Worm (Caenorhabditis elegans) whole organism, L3 larva: ENCODE data around the gene T21H3.1.

Experiments
- ceh-9 ChIP-seq: sonication (generic microtip); optimal IDR thresholded peaks from 2 replicates; lab custom pipeline; 2018; ENCODE audit warnings: missing biosample characterization, missing genetic modification characterization
- elt-1 ChIP-seq: fragments of 150-350 bp; optimal IDR thresholded peaks from 2 replicates; lab custom pipeline; 2014; ENCODE audit warnings: missing biosample characterization, missing genetic modification characterization
- elt-3 ChIP-seq, 3 experiments: fragments of 150-350 bp in 1 of 3; sonication (generic microtip) in 2 of 3; optimal IDR thresholded peaks; 2 replicates in 2 of 3; 4 replicates in 1 of 3; lab custom pipeline; 2014 to 2017; ENCODE audit warnings: missing biosample characterization in 3 of 3, missing genetic modification characterization in 3 of 3
- nhr-11 ChIP-seq: fragments of 150-350 bp; optimal IDR thresholded peaks from 2 replicates; lab custom pipeline; 2014; ENCODE audit warnings: missing biosample characterization, missing genetic modification characterization
- nhr-12 ChIP-seq: fragments of 150-350 bp; optimal IDR thresholded peaks from 2 replicates; lab custom pipeline; 2014; ENCODE audit warnings: missing biosample characterization, missing genetic modification characterization
- nhr-237 ChIP-seq: fragments of 150-350 bp; optimal IDR thresholded peaks from 2 replicates; lab custom pipeline; 2014; ENCODE audit warnings: missing biosample characterization, missing genetic modification characterization
- nhr-43 ChIP-seq: sonication (generic microtip); optimal IDR thresholded peaks from 2 replicates; lab custom pipeline; 2016; ENCODE audit warnings: mild to moderate bottlenecking, missing genetic modification characterization, missing compliant biosample characterization; ENCODE audit not compliant: poor library complexity, severe bottlenecking
- pqm-1 ChIP-seq: fragments of 150-350 bp; optimal IDR thresholded peaks from 2 replicates; lab custom pipeline; 2017; ENCODE audit warnings: missing biosample characterization, missing genetic modification characterization, inconsistent platforms
- sea-2 ChIP-seq: fragments of 150-350 bp; sonication (generic microtip); optimal IDR thresholded peaks from 4 replicates; lab custom pipeline; 2014; ENCODE audit warnings: missing biosample characterization, missing genetic modification reagents, missing genetic modification characterization
- skn-1 ChIP-seq: fragments of 150-350 bp; optimal IDR thresholded peaks from 2 replicates; lab custom pipeline; 2014; ENCODE audit warnings: missing biosample characterization, missing genetic modification characterization
- tbx-2 ChIP-seq: sonication (generic microtip); optimal IDR thresholded peaks from 2 replicates; lab custom pipeline; 2016; ENCODE audit warnings: mild to moderate bottlenecking, missing genetic modification characterization, missing compliant biosample characterization
- unc-62 ChIP-seq: fragments of 150-350 bp; sonication (generic microtip); optimal IDR thresholded peaks from 4 replicates; lab custom pipeline; 2014; ENCODE audit warnings: missing biosample characterization, missing genetic modification reagents, missing genetic modification characterization
- zag-1 ChIP-seq: fragments of 150-350 bp; optimal IDR thresholded peaks from 2 replicates; lab custom pipeline; 2014; ENCODE audit warnings: missing biosample characterization, missing genetic modification characterization

DNA sequence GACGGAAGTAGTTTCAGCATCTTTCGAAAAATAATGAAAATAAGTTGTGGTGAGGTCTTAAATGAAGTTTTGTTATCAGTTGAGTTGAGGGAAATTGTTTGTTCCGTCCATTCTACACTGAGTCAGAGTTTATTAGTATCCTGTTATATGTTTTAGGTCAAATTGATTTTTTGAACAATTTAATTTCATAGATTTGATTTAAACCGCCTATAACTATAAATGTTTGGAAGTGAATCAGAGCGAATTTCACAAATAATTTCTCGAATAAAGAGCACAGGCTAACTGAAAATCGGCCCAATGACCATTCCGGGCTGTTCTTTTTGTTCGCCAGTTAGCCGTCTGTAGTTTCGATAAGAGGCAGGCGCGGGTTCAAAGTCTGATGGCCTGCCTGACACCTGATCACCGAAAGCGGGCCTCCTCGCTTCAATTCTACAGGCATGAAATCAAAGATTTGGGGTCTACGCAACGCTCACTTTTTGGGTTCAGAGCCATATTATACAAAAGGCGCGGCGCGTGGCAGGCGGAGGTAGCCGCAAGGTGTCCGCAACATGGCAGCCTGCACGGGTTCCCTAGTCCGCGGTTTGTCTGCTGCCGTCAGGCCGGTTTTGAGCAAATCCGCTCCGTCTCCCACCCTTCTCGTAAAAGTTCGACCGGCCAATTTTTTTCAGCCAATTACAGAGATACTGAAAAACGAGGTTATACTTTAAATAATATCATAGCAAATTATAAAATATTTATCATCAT lies 44.5 kb upstream of the T21H3.1 start, which contains the start of gene W07B8.4:
- TF ChIP-seq sea-2 (GFP tag; lab: Kevin White, UChicago) = no peak
- TF ChIP-seq skn-1 = no peak
- TF ChIP-seq elt-3 (tag; optimal IDR thresholded peaks at IDR 0.05; lab: Kevin White, UChicago) = no peak
- no peak for TF ChIP-seq zag-1 (tag; lab: Kevin White, UChicago)
- TF ChIP-seq elt-1 = no peak
- no peak for TF ChIP-seq nhr-11 (tag; lab: Kevin White, UChicago)
- TF ChIP-seq pqm-1 (tag; lab: Kevin White, UChicago) = no peak
- TF ChIP-seq nhr-12 (tag; lab: Kevin White, UChicago) = no peak
- TF ChIP-seq unc-62 (GFP tag; lab: Kevin White, UChicago) = no peak
- no peak for TF ChIP-seq nhr-43 (tag; lab: Kevin White, UChicago)
- TF ChIP-seq ceh-9 (tag; lab: Kevin White, UChicago) = no peak
- TF ChIP-seq nhr-237 (tag; lab: Kevin White, UChicago) = no peak
- TF ChIP-seq tbx-2 (tag; lab: Kevin White, UChicago) = no peak
